Fruit fly (Drosophila melanogaster) whole organism, pupa: ENCODE measurements around the gene CG4951.

Experiments used
- CG10348 ChIP-seq: fragments of 200-800 bp; sonication (Bioruptor generic); IDR thresholded peaks from 2 replicates; pipeline ENCODE4 v1.3.6; 2022; ENCODE audit warnings: missing biosample characterization, missing genetic modification characterization
- CG12605 ChIP-seq: fragments of 200-800 bp; sonication (Bioruptor generic); IDR thresholded peaks from 2 replicates; pipeline ENCODE4 v1.3.6; 2022; ENCODE audit warnings: missing biosample characterization, missing genetic modification characterization
- CG13204 ChIP-seq: fragments of 200-800 bp; sonication (Bioruptor generic); optimal IDR thresholded peaks from 2 replicates; lab custom pipeline; 2018; ENCODE audit warnings: missing biosample characterization, mild to moderate bottlenecking, missing genetic modification characterization, moderate library complexity
- CG14655 ChIP-seq: fragments of 200-800 bp; sonication (Bioruptor generic); optimal IDR thresholded peaks from 3 replicates; lab custom pipeline; 2017; ENCODE audit warnings: mild to moderate bottlenecking, missing biosample characterization, missing genetic modification reagents, missing genetic modification characterization
- CG15710 ChIP-seq: fragments of 200-800 bp; sonication (Bioruptor generic); optimal IDR thresholded peaks from 2 replicates; lab custom pipeline; 2018; ENCODE audit warnings: missing biosample characterization, mild to moderate bottlenecking, missing genetic modification characterization, moderate library complexity
- CG17806 ChIP-seq: fragments of 200-800 bp; sonication (Bioruptor generic); optimal IDR thresholded peaks from 2 replicates; lab custom pipeline; 2018; ENCODE audit warnings: missing biosample characterization, mild to moderate bottlenecking, missing genetic modification characterization, moderate library complexity
- CG32121 ChIP-seq: fragments of 200-800 bp; sonication (Bioruptor generic); IDR thresholded peaks from 2 replicates; pipeline ENCODE4 v1.3.6; 2022; ENCODE audit warnings: missing biosample characterization, missing genetic modification characterization
- CG34367 ChIP-seq: fragments of 200-800 bp; sonication (Bioruptor generic); optimal IDR thresholded peaks from 2 replicates; lab custom pipeline; 2018; ENCODE audit warnings: missing biosample characterization, mild to moderate bottlenecking, missing genetic modification characterization
- CG4496 ChIP-seq: fragments of 200-800 bp; sonication (Bioruptor generic); IDR thresholded peaks from 3 replicates; pipeline ENCODE4 v1.3.6; 2022; ENCODE audit warnings: missing biosample characterization, missing genetic modification characterization
- CG8159 ChIP-seq: fragments of 200-800 bp; sonication (Bioruptor generic); optimal IDR thresholded peaks from 3 replicates; lab custom pipeline; 2018; ENCODE audit warnings: missing biosample characterization, mild to moderate bottlenecking, missing genetic modification characterization, moderate library complexity
- CG8301 ChIP-seq: fragments of 200-800 bp; sonication (Bioruptor generic); optimal IDR thresholded peaks from 2 replicates; lab custom pipeline; 2018; ENCODE audit warnings: missing biosample characterization, mild to moderate bottlenecking, missing genetic modification characterization
- CG9948 ChIP-seq: fragments of 200-800 bp; sonication (Bioruptor generic); optimal IDR thresholded peaks from 2 replicates; lab custom pipeline; 2018; ENCODE audit warnings: missing biosample characterization, mild to moderate bottlenecking, missing genetic modification characterization, moderate library complexity
- D1 ChIP-seq: fragments of 200-800 bp; sonication (Bioruptor generic); optimal IDR thresholded peaks from 2 replicates; lab custom pipeline; 2018; ENCODE audit warnings: missing biosample characterization, mild to moderate bottlenecking, missing genetic modification characterization, moderate library complexity
- EcR ChIP-seq: fragments of 200-800 bp; sonication (Bioruptor generic); optimal IDR thresholded peaks from 3 replicates; lab custom pipeline; 2019; ENCODE audit warnings: missing biosample characterization, missing genetic modification characterization, mild to moderate bottlenecking, moderate library complexity, missing genetic modification reagents
- Ets98B ChIP-seq: fragments of 200-800 bp; sonication (Bioruptor generic); IDR thresholded peaks from 2 replicates; pipeline ENCODE4 v1.3.6; 2022; ENCODE audit warnings: missing biosample characterization, missing genetic modification characterization
- Pif1A ChIP-seq: fragments of 200-800 bp; sonication (Bioruptor generic); optimal IDR thresholded peaks from 3 replicates; lab custom pipeline; 2016; ENCODE audit warnings: missing biosample characterization, missing genetic modification characterization
- Pif1B ChIP-seq: fragments of 200-800 bp; sonication (Bioruptor generic); optimal IDR thresholded peaks from 3 replicates; lab custom pipeline; 2016; ENCODE audit warnings: missing biosample characterization, missing genetic modification characterization
- Snoo ChIP-seq: fragments of 200-800 bp; sonication (Bioruptor generic); optimal IDR thresholded peaks from 3 replicates; lab custom pipeline; 2017; ENCODE audit warnings: missing biosample characterization, mild to moderate bottlenecking, missing genetic modification characterization, inconsistent platforms
- fd96Ca ChIP-seq: fragments of 200-800 bp; sonication (Bioruptor generic); IDR thresholded peaks from 3 replicates; pipeline ENCODE4 v1.3.6; 2022; ENCODE audit warnings: missing biosample characterization, missing genetic modification characterization
- gl ChIP-seq: fragments of 200-800 bp; sonication (Bioruptor generic); optimal IDR thresholded peaks from 2 replicates; lab custom pipeline; 2018; ENCODE audit warnings: missing biosample characterization, mild to moderate bottlenecking, missing genetic modification characterization
- rn ChIP-seq: fragments of 200-800 bp; sonication (Bioruptor generic); IDR thresholded peaks from 2 replicates; pipeline ENCODE4 v1.3.6; 2022; ENCODE audit warnings: missing biosample characterization, missing genetic modification characterization

CG4951 gene

dm6 chr3R:27928984-27929924 lies 24.7 kb downstream of the CG4951 start:
- TF ChIP-seq gl (tag; lab: Kevin White, UChicago), result peak; percentile 17
- TF ChIP-seq CG10348 (GFP tag; lab: Robert Waterston, UW), result no peak
- no peak for TF ChIP-seq Ets98B (GFP tag; lab: Robert Waterston, UW)
- TF ChIP-seq Pif1A, result no peak
- no peak for TF ChIP-seq CG15710 (tag; lab: Kevin White, UChicago)
- no peak for TF ChIP-seq CG13204
- TF ChIP-seq Snoo (tag; lab: Kevin White, UChicago), result no peak
- no peak for TF ChIP-seq fd96Ca
- no peak for TF ChIP-seq rn
- no peak for TF ChIP-seq CG17806 (tag; lab: Kevin White, UChicago)
- peak; percentile 58 for TF ChIP-seq EcR (GFP tag; lab: Kevin White, UChicago)
- no peak for TF ChIP-seq CG8159 (tag; lab: Kevin White, UChicago)
- no peak for TF ChIP-seq CG9948 (tag; lab: Kevin White, UChicago)
- TF ChIP-seq CG4496 (GFP tag; lab: Robert Waterston, UW), result 0 out of 3 replicates have a peak, but pooled peaks have one; percentile 18
- no peak for TF ChIP-seq D1 (tag; lab: Kevin White, UChicago)
- TF ChIP-seq Pif1B (GFP tag; lab: Kevin White, UChicago), result no peak
- TF ChIP-seq CG34367 (tag; lab: Kevin White, UChicago), result no peak
- TF ChIP-seq CG12605 (GFP tag; lab: Robert Waterston, UW), result no peak

dm6 chr3R:27928140-27928539 lies 25.8 kb downstream of the CG4951 start, which contains the start of gene nenya:
Gene nenya, minus strand, starts transcription at chr3R:27928174.
- TF ChIP-seq CG13204, result no peak
- TF ChIP-seq EcR (GFP tag; lab: Kevin White, UChicago), result peak; percentile 60
- TF ChIP-seq D1 (tag; lab: Kevin White, UChicago), result no peak

- TF ChIP-seq CG9948 (tag; lab: Kevin White, UChicago) (no peak), Ets98B (GFP tag; lab: Robert Waterston, UW) (no peak), gl (tag; lab: Kevin White, UChicago) (no peak), EcR (GFP tag; lab: Kevin White, UChicago) (peak; percentile 62)
Observed at dm6 chr3R:27926738-27927215, 27.1 kb downstream of the CG4951 start.

dm6 chr3R:27925971-27926533 lies 27.9 kb downstream of the CG4951 start:
- TF ChIP-seq CG10348 (GFP tag; lab: Robert Waterston, UW), result no peak
- TF ChIP-seq CG4496 (GFP tag; lab: Robert Waterston, UW), result peak; percentile 6; the same call in 1 of the 3 replicates
- no peak; the same call in 1 of the 2 replicates for TF ChIP-seq Ets98B (GFP tag; lab: Robert Waterston, UW)
- no peak for TF ChIP-seq CG9948 (tag; lab: Kevin White, UChicago)
- TF ChIP-seq CG34367 (tag; lab: Kevin White, UChicago), result no peak
- TF ChIP-seq Pif1A, result no peak
- TF ChIP-seq CG15710 (tag; lab: Kevin White, UChicago), result peak; percentile 10
- peak; percentile 42 for TF ChIP-seq CG14655 (GFP tag; lab: Kevin White, UChicago)
- TF ChIP-seq gl (tag; lab: Kevin White, UChicago), result no peak
- TF ChIP-seq EcR (GFP tag; lab: Kevin White, UChicago), result peak; percentile 42
- TF ChIP-seq CG17806 (tag; lab: Kevin White, UChicago), result no peak
- TF ChIP-seq CG12605 (GFP tag; lab: Robert Waterston, UW), result no peak
- peak; percentile 44 for TF ChIP-seq CG8159 (tag; lab: Kevin White, UChicago)
- TF ChIP-seq D1 (tag; lab: Kevin White, UChicago), result no peak
- no peak for TF ChIP-seq Snoo (tag; lab: Kevin White, UChicago)
- TF ChIP-seq rn, result 0 out of 2 replicates have a peak, but pooled peaks have one; percentile 24
- TF ChIP-seq CG8301 (tag; lab: Kevin White, UChicago), result peak; percentile 5

- TF ChIP-seq CG13204 (peak; percentile 95), EcR (GFP tag; lab: Kevin White, UChicago) (no peak), rn (no peak), Pif1A (peak; percentile 27), fd96Ca (no peak), Pif1B (GFP tag; lab: Kevin White, UChicago) (peak; percentile 23), CG32121 (GFP tag; lab: Robert Waterston, UW) (peak; percentile 45; the same call in 1 of the 2 replicates), CG17806 (tag; lab: Kevin White, UChicago) (no peak), CG14655 (GFP tag; lab: Kevin White, UChicago) (no peak), CG4496 (GFP tag; lab: Robert Waterston, UW) (no peak), D1 (tag; lab: Kevin White, UChicago) (no peak), Ets98B (GFP tag; lab: Robert Waterston, UW) (peak; percentile 25; the same call in 1 of the 2 replicates), CG12605 (GFP tag; lab: Robert Waterston, UW) (peak; percentile 28), CG8159 (tag; lab: Kevin White, UChicago) (no peak), Snoo (tag; lab: Kevin White, UChicago) (no peak), CG10348 (GFP tag; lab: Robert Waterston, UW) (no peak), CG15710 (tag; lab: Kevin White, UChicago) (no peak), gl (tag; lab: Kevin White, UChicago) (peak; percentile 79), CG34367 (tag; lab: Kevin White, UChicago) (no peak)
- TF ChIP-seq, all 21 proteins: peak for 7
Observed at dm6 chr3R:27925000-27925970, 28.6 kb downstream of the CG4951 start, which contains the start of gene mino. Gene mino, plus strand, starts transcription at chr3R:27925191.
